Worm (Caenorhabditis elegans): ENCODE measurements around the gene F59E12.3.
A peak's percentile ranks its signal among the peaks of the same experiment; 100 is the strongest.

Gene F59E12.3

DNA sequence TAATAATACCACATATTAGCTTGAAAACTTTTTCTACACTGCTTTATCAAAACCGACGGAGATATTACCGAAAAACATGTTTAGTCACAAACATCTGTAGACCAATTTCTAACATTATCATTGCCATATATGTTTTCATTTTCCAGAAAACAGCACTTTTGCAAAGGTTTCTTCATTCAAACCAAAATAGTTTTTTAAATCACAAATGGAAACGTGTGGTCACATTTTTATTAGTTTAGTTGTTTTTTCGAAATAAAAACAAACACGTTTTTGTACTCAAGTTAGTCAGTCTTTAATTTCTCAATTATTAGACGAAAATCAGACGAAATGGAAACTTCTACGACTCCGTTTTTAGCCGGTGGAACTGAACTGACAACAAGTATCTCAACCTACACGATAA, at the start of gene F59E12.3:
F59E12.3 (plus strand) TSS at position 301 of the 400 bp plus-strand sequence.
- TF ChIP-seq elt-2 (tag; optimal IDR thresholded peaks at IDR 0.05) = no peak
- no peak for TF ChIP-seq lin-15B (tag; optimal IDR thresholded peaks at IDR 0.05)
- no peak for TF ChIP-seq elt-1 (tag; optimal IDR thresholded peaks at IDR 0.05)
- TF ChIP-seq aly-2 (tag; optimal IDR thresholded peaks at IDR 0.05) = no peak
- no peak for TF ChIP-seq skn-1 (tag; optimal IDR thresholded peaks at IDR 0.05)
- TF ChIP-seq hmg-11 (tag; optimal IDR thresholded peaks at IDR 0.05) = no peak
- TF ChIP-seq mdl-1 (tag; optimal IDR thresholded peaks at IDR 0.05) = no peak
- TF ChIP-seq nfya-1 (tag; optimal IDR thresholded peaks at IDR 0.05; ENCODE audit: insufficient read depth) = no peak
- no peak for TF ChIP-seq pqm-1 (tag; optimal IDR thresholded peaks at IDR 0.05)
- TF ChIP-seq nhr-67 (tag; optimal IDR thresholded peaks at IDR 0.05) = no peak
- no peak for TF ChIP-seq lin-39 (tag; optimal IDR thresholded peaks at IDR 0.05)
- TF ChIP-seq lsy-12 (tag; optimal IDR thresholded peaks at IDR 0.05) = no peak
- TF ChIP-seq egl-5 (tag; optimal IDR thresholded peaks at IDR 0.05) = no peak
- TF ChIP-seq ceh-9 (tag; optimal IDR thresholded peaks at IDR 0.05) = no peak
- no peak for TF ChIP-seq ceh-82 (tag; optimal IDR thresholded peaks at IDR 0.05)
- no peak for TF ChIP-seq nhr-77 (tag; optimal IDR thresholded peaks at IDR 0.05)
- TF ChIP-seq ztf-4 (tag; optimal IDR thresholded peaks at IDR 0.05) = no peak
- no peak for TF ChIP-seq daf-12 (tag; optimal IDR thresholded peaks at IDR 0.05)

DNA sequence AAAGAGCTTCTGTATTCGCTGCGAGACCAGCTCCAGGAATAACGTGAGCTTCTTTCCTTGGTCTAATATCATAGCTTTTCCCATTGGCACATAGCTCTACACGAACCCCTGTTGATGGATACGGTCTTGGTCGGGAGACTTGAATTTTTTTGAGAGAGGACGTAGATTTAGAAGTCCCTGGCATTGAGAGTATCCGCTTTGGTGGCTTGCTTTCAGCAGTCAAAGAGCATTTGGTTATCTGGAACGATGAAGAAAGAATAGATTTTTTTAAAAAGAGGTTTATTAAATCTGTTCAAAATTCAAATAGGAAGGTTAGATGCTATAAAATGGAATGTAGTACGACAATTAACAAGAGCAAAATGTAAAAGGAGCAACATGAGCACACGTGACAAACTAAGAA, 48.5 kb upstream of the F59E12.3 start, which contains the start of gene C17G10.13:
C17G10.13 (minus strand) TSS at position 101 of the 400 bp plus-strand sequence.
- TF ChIP-seq daf-12 (tag; optimal IDR thresholded peaks at IDR 0.05) (no peak), elt-2 (tag; optimal IDR thresholded peaks at IDR 0.05) (peak; percentile 5)

DNA sequence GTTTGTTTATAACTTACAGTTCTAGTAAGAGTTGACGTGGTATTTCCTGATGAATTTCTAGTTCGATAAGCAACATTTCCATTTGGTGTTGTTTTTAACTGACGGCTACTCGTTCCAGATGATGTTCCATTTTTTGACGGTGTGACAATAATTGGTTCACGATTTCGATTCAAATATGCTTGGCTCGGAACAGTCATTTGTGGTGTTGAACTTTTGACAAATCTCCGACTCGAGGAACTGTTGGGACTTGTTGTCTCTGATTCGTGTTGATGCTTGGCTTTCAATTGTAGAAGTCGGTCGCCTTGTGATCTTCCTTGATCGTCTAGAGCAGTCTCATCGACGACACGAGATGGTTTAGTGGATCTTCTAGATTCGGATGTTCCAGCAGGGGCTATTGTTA, 46.6 kb upstream of the F59E12.3 start:
- TF ChIP-seq fkh-10 (GFP tag; optimal IDR thresholded peaks at IDR 0.05) = no peak
- TF ChIP-seq daf-12 (tag; optimal IDR thresholded peaks at IDR 0.05) = no peak
- no peak for TF ChIP-seq fos-1 (tag; optimal IDR thresholded peaks at IDR 0.05)
- no peak for TF ChIP-seq nfya-1 (tag; optimal IDR thresholded peaks at IDR 0.05; ENCODE audit: insufficient read depth)
- no peak for TF ChIP-seq pha-4 (tag; optimal IDR thresholded peaks at IDR 0.05)
- no peak for TF ChIP-seq nhr-25 (tag; optimal IDR thresholded peaks at IDR 0.05)
- TF ChIP-seq nhr-11 (tag; optimal IDR thresholded peaks at IDR 0.05) = no peak
- TF ChIP-seq snpc-4 (tag; optimal IDR thresholded peaks at IDR 0.05) = no peak
- no peak for TF ChIP-seq nhr-77 (tag; optimal IDR thresholded peaks at IDR 0.05)
- TF ChIP-seq pqm-1 (tag; optimal IDR thresholded peaks at IDR 0.05) = no peak
- TF ChIP-seq jun-1 (tag; optimal IDR thresholded peaks at IDR 0.05) = no peak
- TF ChIP-seq aly-2 (tag; optimal IDR thresholded peaks at IDR 0.05) = no peak
- no peak for TF ChIP-seq egl-27 (tag; optimal IDR thresholded peaks at IDR 0.05)
- no peak for TF ChIP-seq zag-1 (tag; optimal IDR thresholded peaks at IDR 0.05)

DNA sequence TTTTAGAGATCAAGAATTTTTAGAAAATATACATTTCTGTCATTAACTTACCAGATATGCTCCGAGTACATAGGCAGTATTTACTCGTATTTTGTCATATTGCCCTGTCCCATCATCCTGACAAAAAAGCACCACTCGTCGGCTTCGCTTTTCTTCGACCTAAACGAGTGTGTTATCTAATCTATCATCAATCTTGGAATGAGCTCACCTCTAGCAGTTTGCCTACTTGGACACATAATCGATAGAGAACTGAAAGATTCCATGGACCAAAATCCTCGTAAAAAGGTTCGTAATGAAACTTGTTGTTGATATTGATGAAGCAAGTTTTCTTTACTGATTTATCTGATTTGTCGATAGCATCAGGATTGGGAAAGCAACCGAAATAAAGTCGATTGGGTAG, 45.3 kb upstream of the F59E12.3 start:
- TF ChIP-seq elt-1 (tag; optimal IDR thresholded peaks at IDR 0.05) = peak; percentile 66
- no peak for TF ChIP-seq ceh-9 (tag; optimal IDR thresholded peaks at IDR 0.05)

DNA sequence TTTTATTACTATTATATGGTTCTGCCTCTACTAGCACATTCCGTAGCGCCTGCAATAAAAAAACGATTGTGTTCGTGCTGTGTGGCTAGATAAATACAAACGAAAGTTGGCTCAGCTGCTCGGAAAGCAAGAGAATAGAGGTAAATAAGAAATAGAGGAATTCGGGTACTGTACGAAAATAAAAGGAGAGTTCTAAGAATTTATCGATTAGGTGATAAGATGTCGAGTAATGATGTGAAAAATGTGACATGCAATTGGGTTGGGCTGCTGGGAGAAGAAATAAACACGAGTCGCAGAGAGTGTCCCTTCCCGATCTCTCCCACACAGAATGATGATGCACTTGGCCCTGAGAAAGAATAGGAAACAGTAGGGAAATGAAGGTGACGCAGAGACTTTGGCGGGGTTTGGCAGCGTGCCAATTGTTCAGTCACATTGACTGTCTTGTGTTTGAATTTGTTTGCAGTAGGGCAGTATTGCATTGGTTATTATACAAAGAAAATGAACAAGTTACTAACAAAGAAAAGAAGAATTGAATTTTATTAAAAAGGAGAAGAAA, 44.7 kb upstream of the F59E12.3 start, which contains the start of gene cdc-14:
cdc-14 (minus strand) TSS at position 51 of the 556 bp plus-strand sequence.
- TF ChIP-seq nhr-25 (tag; optimal IDR thresholded peaks at IDR 0.05) = peak; percentile 94
- TF ChIP-seq ztf-4 (tag; optimal IDR thresholded peaks at IDR 0.05) = no peak
- no peak for TF ChIP-seq ztf-11 (tag; optimal IDR thresholded peaks at IDR 0.05)
- TF ChIP-seq jun-1 (tag; optimal IDR thresholded peaks at IDR 0.05) = peak; percentile 66
- no peak for TF ChIP-seq nhr-67 (tag; optimal IDR thresholded peaks at IDR 0.05)
- no peak for TF ChIP-seq lsy-12 (tag; optimal IDR thresholded peaks at IDR 0.05)
- TF ChIP-seq nhr-28 (tag; optimal IDR thresholded peaks at IDR 0.05) = no peak
- TF ChIP-seq lin-15B (tag; optimal IDR thresholded peaks at IDR 0.05) = peak; percentile 65
- TF ChIP-seq ceh-28 (tag; optimal IDR thresholded peaks at IDR 0.05) = peak; percentile 43
- TF ChIP-seq fos-1 (tag; optimal IDR thresholded peaks at IDR 0.05) = no peak
- TF ChIP-seq mdl-1 (tag; optimal IDR thresholded peaks at IDR 0.05) = no peak
- peak; percentile 78 for TF ChIP-seq pha-4 (tag; optimal IDR thresholded peaks at IDR 0.05)
- peak; percentile 59 for TF ChIP-seq nfya-1 (tag; optimal IDR thresholded peaks at IDR 0.05; ENCODE audit: insufficient read depth)
- TF ChIP-seq tbx-2 (tag; optimal IDR thresholded peaks at IDR 0.05) = no peak
- TF ChIP-seq lin-39 (tag; optimal IDR thresholded peaks at IDR 0.05) = peak; percentile 76
- no peak for TF ChIP-seq pqm-1 (tag; optimal IDR thresholded peaks at IDR 0.05)
- TF ChIP-seq eor-1 (tag; optimal IDR thresholded peaks at IDR 0.05) = no peak
- peak; percentile 54 for TF ChIP-seq nhr-23 (tag; optimal IDR thresholded peaks at IDR 0.05)
- TF ChIP-seq nhr-43 (tag; optimal IDR thresholded peaks at IDR 0.05; ENCODE audit: poor library complexity, severe bottlenecking) = peak; percentile 22
- TF ChIP-seq snpc-4 (tag; optimal IDR thresholded peaks at IDR 0.05) = peak; percentile 84
- TF ChIP-seq fkh-2 (tag; optimal IDR thresholded peaks at IDR 0.05) = peak; percentile 38
- no peak for TF ChIP-seq nhr-76 (tag; optimal IDR thresholded peaks at IDR 0.05)
- TF ChIP-seq elt-2 (tag; optimal IDR thresholded peaks at IDR 0.05) = peak; percentile 73
- TF ChIP-seq ceh-16 (tag; optimal IDR thresholded peaks at IDR 0.05) = no peak
- no peak for TF ChIP-seq skn-1 (tag; optimal IDR thresholded peaks at IDR 0.05)
- no peak for TF ChIP-seq zag-1 (tag; optimal IDR thresholded peaks at IDR 0.05)
- no peak for TF ChIP-seq ama-1 (optimal IDR thresholded peaks at IDR 0.05)
- peak; percentile 53 for TF ChIP-seq elt-1 (tag; optimal IDR thresholded peaks at IDR 0.05)
- TF ChIP-seq unc-39 (tag; optimal IDR thresholded peaks at IDR 0.05) = no peak
- peak; percentile 54 for TF ChIP-seq hmg-11 (tag; optimal IDR thresholded peaks at IDR 0.05)
- TF ChIP-seq egl-5 (tag; optimal IDR thresholded peaks at IDR 0.05) = peak; percentile 87

Measured in whole organism, L3 larva.